Fruit fly (Drosophila melanogaster) whole organism, embryonic: ENCODE measurements around the gene CG5565.

Experiments used
- CG10979 ChIP-seq: fragments of 200-800 bp; sonication (Bioruptor generic); optimal IDR thresholded peaks from 2 replicates; lab custom pipeline; 2018; ENCODE audit warnings: missing biosample characterization, mild to moderate bottlenecking, missing genetic modification characterization, moderate library complexity
- CG12391 ChIP-seq: fragments of 200-800 bp; sonication (Bioruptor generic); optimal IDR thresholded peaks from 3 replicates; lab custom pipeline; 2018; ENCODE audit warnings: missing biosample characterization, mild to moderate bottlenecking, missing genetic modification characterization, moderate library complexity
- CG12942 ChIP-seq: fragments of 200-800 bp; sonication (Bioruptor generic); optimal IDR thresholded peaks from 3 replicates; lab custom pipeline; 2016; ENCODE audit warnings: missing biosample characterization, missing genetic modification characterization
- CG13894 ChIP-seq: fragments of 200-800 bp; sonication (Bioruptor generic); optimal IDR thresholded peaks from 3 replicates; lab custom pipeline; 2018; ENCODE audit warnings: missing biosample characterization, mild to moderate bottlenecking, missing genetic modification characterization, moderate library complexity
- CG14965 ChIP-seq: fragments of 200-800 bp; sonication (Bioruptor generic); optimal IDR thresholded peaks from 2 replicates; lab custom pipeline; 2016; ENCODE audit warnings: missing biosample characterization, missing genetic modification characterization, borderline replicate concordance
- CG15696 ChIP-seq: fragments of 200-800 bp; sonication (Bioruptor generic); optimal IDR thresholded peaks from 2 replicates; lab custom pipeline; 2019; ENCODE audit warnings: missing biosample characterization, mild to moderate bottlenecking, missing genetic modification characterization, moderate library complexity
- CG1647 ChIP-seq: fragments of 200-800 bp; sonication (Bioruptor generic); optimal IDR thresholded peaks from 3 replicates; lab custom pipeline; 2016; ENCODE audit warnings: missing biosample characterization, missing genetic modification characterization
- CG1792 ChIP-seq: fragments of 200-800 bp; sonication (Bioruptor generic); optimal IDR thresholded peaks from 2 replicates; lab custom pipeline; 2016; ENCODE audit warnings: missing biosample characterization, missing genetic modification characterization
- CG18599 ChIP-seq: fragments of 200-800 bp; sonication (Bioruptor generic); optimal IDR thresholded peaks from 3 replicates; lab custom pipeline; 2017; ENCODE audit warnings: missing biosample characterization, missing genetic modification characterization, mild to moderate bottlenecking, moderate library complexity, missing genetic modification reagents
- CG2116 ChIP-seq: fragments of 200-800 bp; sonication (Bioruptor generic); optimal IDR thresholded peaks from 3 replicates; lab custom pipeline; 2018; ENCODE audit warnings: missing biosample characterization, mild to moderate bottlenecking, missing genetic modification characterization
- CG2875 ChIP-seq: fragments of 200-800 bp; sonication (Bioruptor generic); optimal IDR thresholded peaks from 2 replicates; lab custom pipeline; 2017; ENCODE audit warnings: missing biosample characterization, mild to moderate bottlenecking, missing genetic modification characterization, missing genetic modification reagents
- CG31365 ChIP-seq: fragments of 200-800 bp; sonication (Bioruptor generic); optimal IDR thresholded peaks from 2 replicates; lab custom pipeline; 2018; ENCODE audit warnings: missing biosample characterization, mild to moderate bottlenecking, missing genetic modification characterization
- CG31388 ChIP-seq: fragments of 200-800 bp; sonication (Bioruptor generic); optimal IDR thresholded peaks from 2 replicates; lab custom pipeline; 2016; ENCODE audit warnings: missing biosample characterization, missing genetic modification characterization
- CG32532 ChIP-seq: fragments of 200-800 bp; sonication (Bioruptor generic); IDR thresholded peaks from 2 replicates; pipeline ENCODE4 v1.3.6; 2022; ENCODE audit warnings: missing biosample characterization, missing genetic modification characterization
- CG4360 ChIP-seq: fragments of 200-800 bp; sonication (Bioruptor generic); IDR thresholded peaks from 2 replicates; pipeline ENCODE4 v1.3.6; 2022; ENCODE audit warnings: missing biosample characterization, missing genetic modification characterization
- CG4424 ChIP-seq: fragments of 200-800 bp; sonication (Bioruptor generic); optimal IDR thresholded peaks from 3 replicates; lab custom pipeline; 2016; ENCODE audit warnings: missing biosample characterization, missing genetic modification characterization
- CG5953 ChIP-seq: fragments of 200-800 bp; sonication (Bioruptor generic); IDR thresholded peaks from 2 replicates; pipeline ENCODE4 v1.3.6; 2022; ENCODE audit warnings: missing biosample characterization, missing genetic modification characterization
- Camta ChIP-seq: fragments of 200-800 bp; sonication (Bioruptor generic); optimal IDR thresholded peaks from 2 replicates; lab custom pipeline; 2016; ENCODE audit warnings: missing biosample characterization, missing genetic modification characterization
- CkIIα-i1 ChIP-seq: fragments of 200-800 bp; sonication (Bioruptor generic); IDR thresholded peaks from 2 replicates; pipeline ENCODE4 v1.3.6; 2022; ENCODE audit warnings: missing biosample characterization, missing genetic modification characterization
- E2f2 ChIP-seq: fragments of 200-800 bp; sonication (Bioruptor generic); IDR thresholded peaks from 2 replicates; pipeline ENCODE4 v1.3.6; 2022; ENCODE audit warnings: missing biosample characterization, missing genetic modification characterization
- Fer1 ChIP-seq: fragments of 200-800 bp; sonication (Bioruptor generic); optimal IDR thresholded peaks from 2 replicates; lab custom pipeline; 2017; ENCODE audit warnings: missing biosample characterization, mild to moderate bottlenecking, missing genetic modification characterization
- HLH54F ChIP-seq: fragments of 200-800 bp; sonication (Bioruptor generic); optimal IDR thresholded peaks from 3 replicates; lab custom pipeline; 2016; ENCODE audit warnings: missing biosample characterization, missing genetic modification characterization
- HLHmδ ChIP-seq: fragments of 200-800 bp; sonication (Bioruptor generic); optimal IDR thresholded peaks from 2 replicates; lab custom pipeline; 2018; ENCODE audit warnings: missing biosample characterization, mild to moderate bottlenecking, missing genetic modification characterization, moderate library complexity
- HmgZ ChIP-seq: fragments of 200-800 bp; sonication (Bioruptor generic); optimal IDR thresholded peaks from 2 replicates; lab custom pipeline; 2018; ENCODE audit warnings: missing biosample characterization, mild to moderate bottlenecking, missing genetic modification characterization
- MESR4 ChIP-seq: fragments of 200-800 bp; sonication (Bioruptor generic); optimal IDR thresholded peaks from 2 replicates; lab custom pipeline; 2018; ENCODE audit warnings: missing biosample characterization, mild to moderate bottlenecking, missing genetic modification characterization, moderate library complexity
- Side ChIP-seq: fragments of 200-800 bp; sonication (Bioruptor generic); optimal IDR thresholded peaks from 2 replicates; lab custom pipeline; 2016; ENCODE audit warnings: missing biosample characterization, missing genetic modification characterization
- aop ChIP-seq: fragments of 200-800 bp; sonication (Bioruptor generic); IDR thresholded peaks from 2 replicates; pipeline ENCODE4 v1.3.6; 2022; ENCODE audit warnings: missing biosample characterization, missing genetic modification characterization
- az2 ChIP-seq: fragments of 200-800 bp; sonication (Bioruptor generic); optimal IDR thresholded peaks from 3 replicates; lab custom pipeline; 2016; ENCODE audit warnings: missing biosample characterization, missing genetic modification characterization
- bab2 ChIP-seq: fragments of 200-800 bp; sonication (Bioruptor generic); optimal IDR thresholded peaks from 2 replicates; lab custom pipeline; 2016; ENCODE audit warnings: missing biosample characterization, missing genetic modification characterization
- bigmax ChIP-seq: fragments of 200-800 bp; sonication (Bioruptor generic); optimal IDR thresholded peaks from 2 replicates; lab custom pipeline; 2018; ENCODE audit warnings: missing biosample characterization, mild to moderate bottlenecking, missing genetic modification characterization
- chm ChIP-seq: fragments of 200-800 bp; sonication (Bioruptor generic); IDR thresholded peaks from 2 replicates; pipeline ENCODE4 v1.3.6; 2022; ENCODE audit warnings: missing biosample characterization, missing genetic modification characterization
- crol ChIP-seq: fragments of 200-800 bp; sonication (Bioruptor generic); IDR thresholded peaks from 2 replicates; pipeline ENCODE4 v1.3.6; 2022; ENCODE audit warnings: missing biosample characterization, missing genetic modification characterization
- cwo ChIP-seq: fragments of 200-800 bp; sonication (Bioruptor generic); optimal IDR thresholded peaks from 3 replicates; lab custom pipeline; 2017; ENCODE audit warnings: missing biosample characterization, missing genetic modification characterization, mild to moderate bottlenecking, moderate library complexity, missing genetic modification reagents
- en ChIP-seq: fragments of 200-800 bp; sonication (Bioruptor generic); optimal IDR thresholded peaks from 2 replicates; lab custom pipeline; 2016; ENCODE audit warnings: missing biosample characterization, missing genetic modification characterization
- fd64A ChIP-seq: fragments of 200-800 bp; sonication (Bioruptor generic); optimal IDR thresholded peaks from 3 replicates; lab custom pipeline; 2018; ENCODE audit warnings: missing biosample characterization, mild to moderate bottlenecking, missing genetic modification characterization
- fu2 ChIP-seq: fragments of 200-800 bp; sonication (Bioruptor generic); optimal IDR thresholded peaks from 2 replicates; lab custom pipeline; 2016; ENCODE audit warnings: missing biosample characterization, missing genetic modification characterization
- gro ChIP-seq: fragments of 200-800 bp; sonication (Bioruptor generic); optimal IDR thresholded peaks from 2 replicates; lab custom pipeline; 2016; ENCODE audit warnings: missing biosample characterization, missing genetic modification characterization
- hkb ChIP-seq, 2 experiments: fragments of 200-800 bp in 1 of 2; fragments of >200 bp in 1 of 2; sonication (Bioruptor generic) in 1 of 2; IDR thresholded peaks in 1 of 2; optimal IDR thresholded peaks in 1 of 2; 2 replicates each; pipeline versions ENCODE4 v1.3.6 to Lab custom; 2017 to 2022; ENCODE audit warnings: missing biosample characterization in 1 of 2, missing genetic modification characterization in 1 of 2
- ind ChIP-seq: fragments of 200-800 bp; sonication (Bioruptor generic); optimal IDR thresholded peaks from 3 replicates; lab custom pipeline; 2016; ENCODE audit warnings: missing biosample characterization, missing genetic modification characterization
- klu ChIP-seq: fragments of 200-800 bp; sonication (Bioruptor generic); IDR thresholded peaks from 2 replicates; pipeline ENCODE4 v1.3.6; 2022; ENCODE audit warnings: missing biosample characterization, missing genetic modification characterization
- lov ChIP-seq, 2 experiments: fragments of 200-800 bp in 1 of 2; fragments of >200 bp in 1 of 2; sonication (Bioruptor generic) in 1 of 2; IDR thresholded peaks in 1 of 2; optimal IDR thresholded peaks in 1 of 2; 2 replicates in 1 of 2; 3 replicates in 1 of 2; pipeline versions ENCODE4 v1.3.6 to Lab custom; 2017 to 2022; ENCODE audit warnings: missing biosample characterization in 1 of 2, missing genetic modification characterization in 1 of 2
- mld ChIP-seq: fragments of 200-800 bp; sonication (Bioruptor generic); IDR thresholded peaks from 3 replicates; pipeline ENCODE4 v1.3.6; 2022; ENCODE audit warnings: missing biosample characterization, missing genetic modification characterization; ENCODE audit not compliant: partially characterized antibody
- peb ChIP-seq: fragments of 200-800 bp; sonication (Bioruptor generic); IDR thresholded peaks from 2 replicates; pipeline ENCODE4 v1.3.6; 2022; ENCODE audit warnings: missing biosample characterization, missing genetic modification characterization
- prd ChIP-seq, 3 experiments: fragments of >200 bp in 2 of 3; fragments of 200-800 bp in 1 of 3; sonication (Bioruptor generic) in 1 of 3; optimal IDR thresholded peaks in 2 of 3; IDR thresholded peaks in 1 of 3; 2 replicates in 2 of 3; 3 replicates in 1 of 3; pipeline versions ENCODE4 v1.3.6 to Lab custom; 2017 to 2022; ENCODE audit warnings: missing biosample characterization in 1 of 3, missing genetic modification characterization in 1 of 3
- schlank ChIP-seq: fragments of 200-800 bp; sonication (Bioruptor generic); optimal IDR thresholded peaks from 2 replicates; lab custom pipeline; 2018; ENCODE audit warnings: missing biosample characterization, mild to moderate bottlenecking, missing genetic modification characterization
- slou ChIP-seq: fragments of 200-800 bp; sonication (Bioruptor generic); optimal IDR thresholded peaks from 3 replicates; lab custom pipeline; 2016; ENCODE audit warnings: missing biosample characterization, missing genetic modification characterization
- stc ChIP-seq: fragments of 200-800 bp; sonication (Bioruptor generic); IDR thresholded peaks from 2 replicates; pipeline ENCODE4 v1.3.6; 2022; ENCODE audit warnings: missing biosample characterization, missing genetic modification characterization
- tna ChIP-seq: fragments of 200-800 bp; sonication (Bioruptor generic); IDR thresholded peaks from 2 replicates; pipeline ENCODE4 v1.3.6; 2022; ENCODE audit warnings: missing biosample characterization, missing genetic modification characterization; ENCODE audit not compliant: partially characterized antibody
- trem ChIP-seq: fragments of 200-800 bp; optimal IDR thresholded peaks from 3 replicates; lab custom pipeline; 2019; ENCODE audit warnings: missing biosample characterization, mild to moderate bottlenecking, missing genetic modification characterization, moderate library complexity
- zen ChIP-seq: fragments of 200-800 bp; sonication (Bioruptor generic); optimal IDR thresholded peaks from 3 replicates; lab custom pipeline; 2018; ENCODE audit warnings: missing biosample characterization, mild to moderate bottlenecking, missing genetic modification characterization, moderate library complexity

CG5565 gene

DNA sequence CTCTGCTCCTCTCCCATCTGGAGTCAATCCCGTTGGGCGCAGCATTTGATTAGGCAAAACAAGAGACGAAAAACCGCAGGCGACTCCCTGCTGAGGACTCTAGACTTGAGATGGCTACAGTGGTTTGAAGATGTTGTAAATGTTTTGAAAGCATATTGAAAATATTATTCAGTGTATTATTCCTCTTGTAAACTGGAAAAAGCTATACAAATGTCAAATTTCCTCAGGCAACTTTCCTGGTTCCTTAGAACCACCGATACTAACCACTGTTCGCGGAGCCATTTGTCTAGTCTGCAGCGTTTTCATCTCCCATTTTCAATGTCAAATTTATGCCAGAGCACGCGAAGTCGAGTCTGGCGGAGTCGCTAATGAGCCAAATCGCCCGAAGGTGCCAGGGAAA, 47.0 kb upstream of the CG5565 start (continued):
- TF ChIP-seq klu (GFP tag; lab: Robert Waterston, UW), result no peak
- no peak for TF ChIP-seq CG12391 (tag; lab: Kevin White, UChicago)
- TF ChIP-seq CG2116 (GFP tag; lab: Kevin White, UChicago), result no peak
- no peak for TF ChIP-seq CkIIα-i1 (GFP tag; lab: Robert Waterston, UW)
- no peak for TF ChIP-seq CG1647 (GFP tag; lab: Kevin White, UChicago)
- TF ChIP-seq CG4424, result no peak
- TF ChIP-seq CG10979, result no peak
- TF ChIP-seq bigmax, result no peak
- TF ChIP-seq CG31388 (GFP tag; lab: Kevin White, UChicago), result no peak
- TF ChIP-seq peb (GFP tag; lab: Robert Waterston, UW), result no peak
- no peak for TF ChIP-seq HmgZ (tag; lab: Kevin White, UChicago)
- TF ChIP-seq cwo (GFP tag; lab: Kevin White, UChicago), result no peak
- no peak for TF ChIP-seq Camta (GFP tag; lab: Kevin White, UChicago)
- TF ChIP-seq HLH54F (GFP tag; lab: Kevin White, UChicago), result no peak
- TF ChIP-seq HLHmδ (GFP tag; lab: Kevin White, UChicago), result no peak
- TF ChIP-seq slou (GFP tag; lab: Kevin White, UChicago), result no peak
- no peak for TF ChIP-seq fd64A
- TF ChIP-seq stc (GFP tag; lab: Robert Waterston, UW), result 0 out of 2 replicates have a peak, but pooled peaks have one; percentile 43
- TF ChIP-seq tna (GFP tag; lab: Robert Waterston, UW), result no peak
- no peak for TF ChIP-seq MESR4
- TF ChIP-seq CG32532 (GFP tag; lab: Robert Waterston, UW), result peak; percentile 42; the same call in 1 of the 2 replicates
- TF ChIP-seq CG13894 (tag; lab: Kevin White, UChicago), result no peak
- peak; percentile 61 for TF ChIP-seq CG18599
- 0 out of 2 replicates have a peak, but pooled peaks have one; percentile 18 for TF ChIP-seq CG5953 (GFP tag; lab: Robert Waterston, UW)
- TF ChIP-seq CG31365 (tag; lab: Kevin White, UChicago), result no peak
- no peak for TF ChIP-seq prd (optimal IDR thresholded peaks at IDR 0.05; lab: Kevin White, UChicago)
- TF ChIP-seq prd (GFP tag; IDR thresholded peaks at IDR 0.05; lab: Robert Waterston, UW), result no peak
- no peak for TF ChIP-seq CG4360 (GFP tag; lab: Robert Waterston, UW)
- no peak for TF ChIP-seq aop (GFP tag; lab: Robert Waterston, UW)
- no peak for TF ChIP-seq lov (optimal IDR thresholded peaks at IDR 0.05; lab: Kevin White, UChicago)
- TF ChIP-seq lov (GFP tag; IDR thresholded peaks at IDR 0.05; lab: Robert Waterston, UW), result no peak
- no peak for TF ChIP-seq CG2875 (GFP tag; lab: Kevin White, UChicago)
- no peak for TF ChIP-seq az2 (GFP tag; lab: Kevin White, UChicago)
- no peak for TF ChIP-seq CG15696 (tag; lab: Kevin White, UChicago)
- TF ChIP-seq hkb (optimal IDR thresholded peaks at IDR 0.05; lab: Kevin White, UChicago), result no peak
- no peak for TF ChIP-seq hkb (GFP tag; IDR thresholded peaks at IDR 0.05; lab: Robert Waterston, UW)
- TF ChIP-seq Fer1 (GFP tag; lab: Kevin White, UChicago), result no peak
- TF ChIP-seq chm, result no peak
- no peak for TF ChIP-seq mld (GFP tag; lab: Robert Waterston, UW)
- no peak for TF ChIP-seq zen (tag; lab: Kevin White, UChicago)
- no peak for TF ChIP-seq trem (tag; lab: Kevin White, UChicago)
- no peak for TF ChIP-seq gro (GFP tag; lab: Kevin White, UChicago)
- no peak for TF ChIP-seq schlank (tag; lab: Kevin White, UChicago)
- no peak for TF ChIP-seq E2f2 (GFP tag; lab: Robert Waterston, UW)
- TF ChIP-seq en (GFP tag; lab: Kevin White, UChicago), result no peak
- no peak for TF ChIP-seq CG14965
- TF ChIP-seq CG1792 (GFP tag; lab: Kevin White, UChicago), result no peak
- no peak for TF ChIP-seq bab2 (GFP tag; lab: Kevin White, UChicago)
- TF ChIP-seq ind, result no peak
- TF ChIP-seq crol (GFP tag; lab: Robert Waterston, UW), result no peak
- TF ChIP-seq fu2 (GFP tag; lab: Kevin White, UChicago), result no peak
- no peak for TF ChIP-seq Side (GFP tag; lab: Kevin White, UChicago)
- TF ChIP-seq CG12942 (GFP tag; lab: Kevin White, UChicago), result no peak
